Worm (Caenorhabditis elegans) whole organism, L3 larva: ENCODE results near the gene F09E5.3.

ENCODE experiments used
- aly-2 ChIP-seq: fragments of 150-350 bp; optimal IDR thresholded peaks from 2 replicates; lab custom pipeline; 2014; ENCODE audit warnings: missing biosample characterization, missing genetic modification characterization
- ceh-28 ChIP-seq: fragments of 150-350 bp; optimal IDR thresholded peaks from 2 replicates; lab custom pipeline; 2014; ENCODE audit warnings: missing biosample characterization, missing genetic modification reagents, missing genetic modification characterization
- fos-1 ChIP-seq: fragments of 150-350 bp; optimal IDR thresholded peaks from 2 replicates; lab custom pipeline; 2014; ENCODE audit warnings: missing biosample characterization, missing genetic modification characterization
- lin-15B ChIP-seq: fragments of 150-350 bp; optimal IDR thresholded peaks from 2 replicates; lab custom pipeline; 2014; ENCODE audit warnings: missing biosample characterization, missing genetic modification characterization
- lin-39 ChIP-seq: fragments of 150-350 bp; optimal IDR thresholded peaks from 2 replicates; lab custom pipeline; 2018; ENCODE audit warnings: missing biosample characterization, missing genetic modification reagents, missing genetic modification characterization
- nfya-1 ChIP-seq: sonication (generic microtip); optimal IDR thresholded peaks from 2 replicates; lab custom pipeline; 2017; ENCODE audit warnings: missing genetic modification characterization, mild to moderate bottlenecking, missing compliant biosample characterization, antibody characterized with exemption, moderate library complexity; ENCODE audit not compliant: insufficient read depth
- nhr-237 ChIP-seq: fragments of 150-350 bp; optimal IDR thresholded peaks from 2 replicates; lab custom pipeline; 2014; ENCODE audit warnings: missing biosample characterization, missing genetic modification characterization
- nhr-43 ChIP-seq: sonication (generic microtip); optimal IDR thresholded peaks from 2 replicates; lab custom pipeline; 2016; ENCODE audit warnings: mild to moderate bottlenecking, missing genetic modification characterization, missing compliant biosample characterization; ENCODE audit not compliant: poor library complexity, severe bottlenecking
- pha-4 ChIP-seq: fragments of 150-350 bp; optimal IDR thresholded peaks from 2 replicates; lab custom pipeline; 2014; ENCODE audit warnings: missing biosample characterization, missing genetic modification reagents, missing genetic modification characterization
- pqm-1 ChIP-seq: fragments of 150-350 bp; optimal IDR thresholded peaks from 2 replicates; lab custom pipeline; 2017; ENCODE audit warnings: missing biosample characterization, missing genetic modification characterization, inconsistent platforms

DNA sequence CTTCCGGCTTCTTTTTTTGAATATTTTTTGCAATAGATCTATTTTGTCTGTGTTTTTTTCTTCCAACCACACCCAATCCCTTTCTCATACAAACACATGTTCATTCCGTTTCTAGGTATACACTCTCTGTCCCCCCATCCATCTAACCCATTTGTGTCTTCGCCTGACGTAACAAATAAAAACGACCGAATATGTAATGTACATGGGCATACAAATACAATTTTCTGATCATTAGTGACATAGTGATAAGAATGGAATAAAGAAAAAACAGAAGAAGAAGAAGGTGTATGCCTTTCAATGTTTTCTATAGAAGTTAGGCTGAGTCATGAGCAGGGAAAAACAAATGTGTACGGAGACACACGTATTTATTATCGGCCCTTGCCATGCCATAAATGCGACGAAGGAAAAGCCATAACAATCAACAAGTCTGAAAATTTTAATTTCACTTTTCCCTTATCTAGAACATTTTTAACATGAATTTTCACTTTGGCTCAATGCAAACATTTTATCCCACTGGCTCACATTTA lies 40.0 kb upstream of the F09E5.3 start:
- TF ChIP-seq lin-15B (tag; lab: Kevin White, UChicago), result no peak
- TF ChIP-seq nhr-237 (tag; lab: Kevin White, UChicago), result no peak
- TF ChIP-seq pha-4 (tag; lab: Kevin White, UChicago), result peak; percentile 47
- TF ChIP-seq pqm-1 (tag; lab: Kevin White, UChicago), result no peak
- no peak for TF ChIP-seq aly-2 (tag; lab: Kevin White, UChicago)
- no peak for TF ChIP-seq nhr-43 (tag; lab: Kevin White, UChicago)
- no peak for TF ChIP-seq ceh-28 (tag; lab: Kevin White, UChicago)
- no peak for TF ChIP-seq fos-1 (tag; lab: Kevin White, UChicago)
- no peak for TF ChIP-seq lin-39 (tag; lab: Kevin White, UChicago)
- TF ChIP-seq nfya-1 (tag; lab: Kevin White, UChicago), result no peak
